Fruit fly (Drosophila melanogaster): ENCODE results near the gene CG32240.

Gene CG32240

dm6 chr3L:4380231-4380645 lies 1.2 kb downstream of the CG32240 start, which contains the start of gene DopEcR (continued):
- TF ChIP-seq Sin3A (optimal IDR thresholded peaks at IDR 0.05): no peak
- TF ChIP-seq croc (GFP tag; conservative IDR thresholded peaks at IDR 0.05): no peak
- TF ChIP-seq CG18764 (GFP tag; optimal IDR thresholded peaks at IDR 0.05): no peak
- no peak for TF ChIP-seq lilli (GFP tag; optimal IDR thresholded peaks at IDR 0.05)
- peak; percentile 85 for TF ChIP-seq CG16779 (GFP tag; IDR thresholded peaks at IDR 0.05)
- peak; percentile 38 for TF ChIP-seq BtbVII (GFP tag; optimal IDR thresholded peaks at IDR 0.05)
- TF ChIP-seq wek (GFP tag; optimal IDR thresholded peaks at IDR 0.05): peak; percentile 42
- no peak for TF ChIP-seq peb (GFP tag; IDR thresholded peaks at IDR 0.05)
- TF ChIP-seq dmrt11E (tag; optimal IDR thresholded peaks at IDR 0.05): no peak
- TF ChIP-seq unc-4 (GFP tag; IDR thresholded peaks at IDR 0.05; ENCODE audit: partially characterized antibody): no peak
- TF ChIP-seq CG6272 (GFP tag; IDR thresholded peaks at IDR 0.05): no peak
- TF ChIP-seq dan (GFP tag; IDR thresholded peaks at IDR 0.05): no peak
- no peak for TF ChIP-seq CG17612 (GFP tag; IDR thresholded peaks at IDR 0.05)
- no peak for TF ChIP-seq CG12236 (GFP tag; optimal IDR thresholded peaks at IDR 0.05)
- TF ChIP-seq CG1792 (GFP tag; optimal IDR thresholded peaks at IDR 0.05): no peak
- peak; percentile 18 for TF ChIP-seq CG15601 (tag; optimal IDR thresholded peaks at IDR 0.05)
- TF ChIP-seq lov (optimal IDR thresholded peaks at IDR 0.05): no peak
- 0 out of 3 replicates have a peak, but pooled peaks have one; percentile 25 for TF ChIP-seq lov (GFP tag; IDR thresholded peaks at IDR 0.05)
- TF ChIP-seq mam (GFP tag; optimal IDR thresholded peaks at IDR 0.05): no peak
- no peak for TF ChIP-seq CG12391 (tag; optimal IDR thresholded peaks at IDR 0.05)
- TF ChIP-seq kni (GFP tag; optimal IDR thresholded peaks at IDR 0.05): peak; percentile 14
- TF ChIP-seq run (tag; optimal IDR thresholded peaks at IDR 0.05): no peak
- TF ChIP-seq Adf1 (GFP tag; IDR thresholded peaks at IDR 0.05): peak; percentile 52; the same call in 1 of the 2 replicates
- no peak for TF ChIP-seq Vsx1 (GFP tag; optimal IDR thresholded peaks at IDR 0.05)
- TF ChIP-seq zf30C (GFP tag; optimal IDR thresholded peaks at IDR 0.05): no peak
- peak; percentile 42 for TF ChIP-seq Rfx (GFP tag; IDR thresholded peaks at IDR 0.05)
- TF ChIP-seq nerfin-1 (tag; optimal IDR thresholded peaks at IDR 0.05): peak; percentile 60
- TF ChIP-seq Mes4 (GFP tag; optimal IDR thresholded peaks at IDR 0.05): no peak
- TF ChIP-seq PHDP (tag; optimal IDR thresholded peaks at IDR 0.05): peak; percentile 24
- no peak for TF ChIP-seq bcd (GFP tag; optimal IDR thresholded peaks at IDR 0.05)
- TF ChIP-seq sna (GFP tag; IDR thresholded peaks at IDR 0.05; ENCODE audit: partially characterized antibody): peak; percentile 73
- no peak for TF ChIP-seq ase (GFP tag; IDR thresholded peaks at IDR 0.05)
- no peak for TF ChIP-seq D (optimal IDR thresholded peaks at IDR 0.05)
- peak; percentile 3 for TF ChIP-seq D (GFP tag; optimal IDR thresholded peaks at IDR 0.05)
- peak; percentile 52; the same call in 2 of the 3 replicates for TF ChIP-seq zen2 (GFP tag; IDR thresholded peaks at IDR 0.05; ENCODE audit: partially characterized antibody)
- no peak for TF ChIP-seq oc (tag; optimal IDR thresholded peaks at IDR 0.05)
- TF ChIP-seq Drgx (GFP tag; IDR thresholded peaks at IDR 0.05): no peak
- no peak for TF ChIP-seq CG6654 (GFP tag; optimal IDR thresholded peaks at IDR 0.05)
- peak; percentile 31 for TF ChIP-seq CG15514 (GFP tag; optimal IDR thresholded peaks at IDR 0.05)
- TF ChIP-seq CG7271 (tag; optimal IDR thresholded peaks at IDR 0.05): no peak
- TF ChIP-seq CG3995 (GFP tag; optimal IDR thresholded peaks at IDR 0.05): no peak
- peak; percentile 17 for TF ChIP-seq CG17912 (GFP tag; optimal IDR thresholded peaks at IDR 0.05)
- TF ChIP-seq CG30403 (GFP tag; optimal IDR thresholded peaks at IDR 0.05): no peak
- TF ChIP-seq CG10431 (GFP tag; optimal IDR thresholded peaks at IDR 0.05): peak; percentile 24
- TF ChIP-seq CG4707 (GFP tag; optimal IDR thresholded peaks at IDR 0.05): peak; percentile 21
- no peak for TF ChIP-seq Hsf (GFP tag; optimal IDR thresholded peaks at IDR 0.05)
- no peak for TF ChIP-seq CG1602 (GFP tag; optimal IDR thresholded peaks at IDR 0.05)
- peak; percentile 16 for TF ChIP-seq HHEX (GFP tag; optimal IDR thresholded peaks at IDR 0.05)
- no peak for TF ChIP-seq CG4820 (GFP tag; optimal IDR thresholded peaks at IDR 0.05)
- no peak for TF ChIP-seq CG31388 (GFP tag; optimal IDR thresholded peaks at IDR 0.05)
- TF ChIP-seq CG14860 (GFP tag; IDR thresholded peaks at IDR 0.05; ENCODE audit: partially characterized antibody): no peak
- TF ChIP-seq CG11695 (GFP tag; IDR thresholded peaks at IDR 0.05): 0 out of 3 replicates have a peak, but pooled peaks have one; percentile 24

All from whole organism, embryonic.